Worm (Caenorhabditis elegans): ENCODE measurements around the gene irld-48.

Gene irld-48

DNA sequence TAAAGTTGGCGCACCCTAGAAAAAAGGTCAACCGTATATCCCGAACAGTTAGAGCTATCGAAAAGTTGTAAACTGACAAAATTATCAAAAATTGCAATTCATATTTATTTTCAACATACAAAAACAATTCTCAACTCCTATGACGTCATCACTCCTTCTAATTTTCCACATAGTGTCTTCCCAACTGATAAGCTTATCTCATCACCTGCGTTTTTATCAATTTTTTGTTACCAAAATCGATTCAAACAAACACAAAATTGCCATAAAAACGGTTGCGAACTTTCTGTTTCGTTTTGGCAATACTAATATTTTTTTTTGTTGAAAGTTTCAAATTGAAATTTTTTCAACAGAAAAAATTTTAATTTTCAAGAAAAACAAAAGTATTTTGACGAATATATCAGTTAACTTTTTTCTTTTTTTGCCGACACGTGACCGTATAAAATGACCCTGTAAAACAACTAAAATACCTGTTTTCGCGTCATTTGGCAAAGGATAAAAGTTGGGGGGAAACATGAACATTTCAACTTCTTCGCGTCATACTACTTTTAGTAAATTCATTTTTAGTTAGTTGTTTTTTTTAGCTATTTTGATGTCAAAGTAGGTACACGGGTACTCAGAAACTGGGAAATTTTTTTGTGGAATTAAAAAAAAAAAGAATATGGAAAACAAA lies 19.8 kb downstream of the irld-48 start:
- TF ChIP-seq nhr-12 (tag; optimal IDR thresholded peaks at IDR 0.05) (no peak), zip-8 (tag; optimal IDR thresholded peaks at IDR 0.05) (peak; percentile 87), sptf-1 (tag; optimal IDR thresholded peaks at IDR 0.05) (no peak)

DNA sequence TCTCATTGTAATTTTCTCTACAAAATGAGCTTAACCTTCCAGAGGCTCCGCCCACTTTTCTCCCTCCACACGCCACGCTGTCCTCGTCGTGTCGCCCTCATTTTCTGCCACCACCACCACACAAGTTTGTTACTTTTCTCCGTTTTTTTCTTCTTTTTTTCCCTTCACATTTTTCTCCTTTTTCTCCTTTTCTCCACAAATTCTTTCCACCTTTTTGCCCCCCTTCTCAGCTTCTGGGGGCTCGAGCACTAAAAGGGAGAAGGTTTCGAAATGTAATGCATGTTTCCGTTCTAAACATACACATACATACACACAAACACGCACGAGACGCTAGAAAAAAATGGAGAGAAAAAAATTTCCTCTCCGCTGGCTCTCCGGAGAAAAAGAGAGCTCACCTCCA lies 20.7 kb downstream of the irld-48 start, which contains the start of gene nhr-88:
Gene nhr-88, plus strand, starts transcription at position 43 of the 400 bp plus-strand sequence.
- no peak for TF ChIP-seq mls-2 (tag; optimal IDR thresholded peaks at IDR 0.05)
- TF ChIP-seq pha-4 (tag; optimal IDR thresholded peaks at IDR 0.05): no peak
- TF ChIP-seq tbx-8 (GFP tag; optimal IDR thresholded peaks at IDR 0.05): no peak
- no peak for TF ChIP-seq nhr-237 (tag; optimal IDR thresholded peaks at IDR 0.05)
- TF ChIP-seq unc-62 (GFP tag; optimal IDR thresholded peaks at IDR 0.05): no peak
- peak; percentile 8 for TF ChIP-seq sptf-1 (tag; optimal IDR thresholded peaks at IDR 0.05)
- no peak for TF ChIP-seq unc-39 (tag; optimal IDR thresholded peaks at IDR 0.05)

DNA sequence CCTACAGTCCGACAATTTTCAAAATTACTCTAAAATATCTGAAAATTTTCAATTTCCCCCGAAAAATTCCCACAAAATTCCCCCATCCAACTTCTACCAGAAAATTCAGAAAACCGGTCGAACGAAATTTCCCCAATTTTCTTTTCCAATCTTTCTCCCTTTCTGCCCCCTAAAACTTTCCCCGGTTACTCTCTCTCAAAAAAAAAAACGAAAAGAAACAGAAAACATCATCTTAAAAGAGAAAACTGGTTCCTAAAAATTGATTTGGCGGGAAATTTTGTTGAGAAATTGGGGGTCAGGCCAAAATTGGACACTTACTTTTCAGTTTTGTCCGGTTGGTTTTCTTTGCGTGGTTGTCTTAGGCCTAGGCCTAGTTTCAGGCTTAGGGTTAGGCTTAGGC lies 21.8 kb downstream of the irld-48 start:
- TF ChIP-seq cnd-1 (tag; optimal IDR thresholded peaks at IDR 0.05) (no peak), sem-2 (GFP tag; optimal IDR thresholded peaks at IDR 0.05) (no peak), nhr-28 (tag; optimal IDR thresholded peaks at IDR 0.05) (no peak), unc-39 (tag; optimal IDR thresholded peaks at IDR 0.05) (no peak), lsy-2 (tag; optimal IDR thresholded peaks at IDR 0.05) (no peak), unc-62 (GFP tag; optimal IDR thresholded peaks at IDR 0.05) (no peak), M03D4.4 (tag; optimal IDR thresholded peaks at IDR 0.05) (no peak), bed-3 (GFP tag; optimal IDR thresholded peaks at IDR 0.05) (no peak), nhr-76 (tag; optimal IDR thresholded peaks at IDR 0.05) (no peak), snpc-4 (tag; optimal IDR thresholded peaks at IDR 0.05) (no peak), pha-4 (tag; optimal IDR thresholded peaks at IDR 0.05) (no peak), mep-1 (tag; optimal IDR thresholded peaks at IDR 0.05) (no peak), ztf-11 (tag; optimal IDR thresholded peaks at IDR 0.05) (no peak), blmp-1 (tag; optimal IDR thresholded peaks at IDR 0.05) (no peak), drap-1 (GFP tag; optimal IDR thresholded peaks at IDR 0.05) (no peak), ceh-43 (GFP tag; optimal IDR thresholded peaks at IDR 0.05) (no peak)

- no peak for TF ChIP-seq flh-1 (GFP tag; optimal IDR thresholded peaks at IDR 0.05)
- TF ChIP-seq sem-2 (GFP tag; optimal IDR thresholded peaks at IDR 0.05): no peak
- no peak for TF ChIP-seq ceh-43 (GFP tag; optimal IDR thresholded peaks at IDR 0.05)
- TF ChIP-seq drap-1 (GFP tag; optimal IDR thresholded peaks at IDR 0.05): no peak
- TF ChIP-seq nhr-2 (tag; optimal IDR thresholded peaks at IDR 0.05): no peak
- TF ChIP-seq ham-2 (GFP tag; optimal IDR thresholded peaks at IDR 0.05): peak; percentile 36
- TF ChIP-seq ceh-83 (GFP tag; optimal IDR thresholded peaks at IDR 0.05): no peak
Observed at ce11 chrII:2979061-2979460, 23.2 kb downstream of the irld-48 start.

DNA sequence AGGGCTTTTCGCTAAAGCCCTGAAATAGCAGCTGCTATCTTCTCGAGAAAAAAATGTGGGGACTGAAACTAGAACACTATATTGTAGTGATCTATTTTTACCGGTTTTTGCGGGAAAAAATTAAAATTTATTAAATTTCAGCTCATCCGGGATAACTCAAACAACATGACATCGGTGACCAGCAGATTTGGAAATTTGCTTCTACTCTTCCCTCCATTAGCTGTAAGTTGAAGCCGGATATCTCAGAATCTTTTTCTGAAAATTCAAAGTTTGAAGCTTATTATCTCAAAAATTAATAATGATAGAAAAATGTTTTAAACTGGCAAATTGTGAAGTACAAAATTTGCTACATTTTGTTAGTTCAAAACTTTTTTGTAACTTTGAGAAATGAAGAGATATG lies 28.5 kb downstream of the irld-48 start:
- TF ChIP-seq blmp-1 (tag; optimal IDR thresholded peaks at IDR 0.05): no peak
- TF ChIP-seq drap-1 (GFP tag; optimal IDR thresholded peaks at IDR 0.05): no peak
- no peak for TF ChIP-seq sem-2 (GFP tag; optimal IDR thresholded peaks at IDR 0.05)
- no peak for TF ChIP-seq M03D4.4 (tag; optimal IDR thresholded peaks at IDR 0.05)
- TF ChIP-seq hlh-1 (tag; optimal IDR thresholded peaks at IDR 0.05): no peak
- no peak for TF ChIP-seq bed-3 (GFP tag; optimal IDR thresholded peaks at IDR 0.05)
- TF ChIP-seq elt-3 (tag; optimal IDR thresholded peaks at IDR 0.05): no peak
- TF ChIP-seq ceh-83 (GFP tag; optimal IDR thresholded peaks at IDR 0.05): no peak
- TF ChIP-seq ztf-11 (tag; optimal IDR thresholded peaks at IDR 0.05): no peak
- TF ChIP-seq nhr-28 (tag; optimal IDR thresholded peaks at IDR 0.05): no peak

DNA sequence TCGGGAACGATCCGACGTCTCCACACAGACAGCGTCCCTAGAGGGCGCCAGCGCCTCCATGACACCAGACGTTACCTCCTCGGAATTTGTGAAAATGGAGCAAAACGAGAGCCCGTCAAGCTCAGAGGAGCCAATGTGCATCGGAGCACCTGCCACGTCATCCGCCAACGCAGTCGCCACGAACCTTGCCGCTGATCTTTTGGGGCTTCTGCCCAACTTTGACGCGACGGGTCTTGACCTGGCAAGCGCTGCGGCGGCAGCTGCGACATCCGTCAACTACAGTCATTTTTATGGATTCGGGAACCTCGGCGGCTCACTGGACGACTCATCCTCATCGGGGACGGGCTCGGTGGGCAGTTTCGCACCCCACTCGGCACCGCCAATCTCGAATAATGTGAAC lies 29.6 kb downstream of the irld-48 start:
- no peak for TF ChIP-seq blmp-1 (tag; optimal IDR thresholded peaks at IDR 0.05)
- TF ChIP-seq lin-32 (GFP tag; optimal IDR thresholded peaks at IDR 0.05): no peak
- TF ChIP-seq lin-13 (tag; optimal IDR thresholded peaks at IDR 0.05): no peak
- no peak for TF ChIP-seq nhr-237 (tag; optimal IDR thresholded peaks at IDR 0.05)
- TF ChIP-seq mep-1 (tag; optimal IDR thresholded peaks at IDR 0.05): no peak
- TF ChIP-seq mls-2 (tag; optimal IDR thresholded peaks at IDR 0.05): no peak
- TF ChIP-seq M03D4.4 (tag; optimal IDR thresholded peaks at IDR 0.05): no peak
- no peak for TF ChIP-seq flh-1 (GFP tag; optimal IDR thresholded peaks at IDR 0.05)
- TF ChIP-seq ceh-83 (GFP tag; optimal IDR thresholded peaks at IDR 0.05): no peak
- no peak for TF ChIP-seq ham-2 (GFP tag; optimal IDR thresholded peaks at IDR 0.05)
- no peak for TF ChIP-seq elt-1 (tag; optimal IDR thresholded peaks at IDR 0.05; ENCODE audit: borderline replicate concordance, insufficient read depth)
- TF ChIP-seq sem-2 (GFP tag; optimal IDR thresholded peaks at IDR 0.05): no peak
- TF ChIP-seq nhr-12 (tag; optimal IDR thresholded peaks at IDR 0.05): no peak
- TF ChIP-seq unc-120 (tag; optimal IDR thresholded peaks at IDR 0.05; ENCODE audit: poor library complexity, severe bottlenecking): no peak
- no peak for TF ChIP-seq elt-3 (tag; optimal IDR thresholded peaks at IDR 0.05)
- no peak for TF ChIP-seq unc-62 (GFP tag; optimal IDR thresholded peaks at IDR 0.05)
- TF ChIP-seq ztf-11 (tag; optimal IDR thresholded peaks at IDR 0.05): no peak
- TF ChIP-seq ceh-43 (GFP tag; optimal IDR thresholded peaks at IDR 0.05): no peak

Measured in whole organism, mixed stage, embryonic.